Fruit fly (Drosophila melanogaster) whole organism, embryonic: Measurements from ENCODE around the gene CG1161.

Experiments
- ATbp ChIP-seq: fragments of 200-800 bp; sonication (Bioruptor generic); optimal IDR thresholded peaks from 2 replicates; lab custom pipeline; 2017; ENCODE audit warnings: missing biosample characterization, mild to moderate bottlenecking, missing genetic modification characterization, missing genetic modification reagents
- Antp ChIP-seq: fragments of 200-800 bp; sonication (Bioruptor generic); optimal IDR thresholded peaks from 3 replicates; lab custom pipeline; 2016; ENCODE audit warnings: missing biosample characterization, missing genetic modification characterization
- Blimp-1 ChIP-seq: fragments of 200-800 bp; sonication (Bioruptor generic); optimal IDR thresholded peaks from 3 replicates; lab custom pipeline; 2018; ENCODE audit warnings: missing biosample characterization, missing genetic modification characterization, mild to moderate bottlenecking, moderate library complexity, missing genetic modification reagents
- CG10209 ChIP-seq: fragments of 200-800 bp; sonication (Bioruptor generic); optimal IDR thresholded peaks from 3 replicates; lab custom pipeline; 2017; ENCODE audit warnings: missing biosample characterization, mild to moderate bottlenecking, missing genetic modification characterization, missing genetic modification reagents
- CG10274 ChIP-seq: fragments of 200-800 bp; sonication (Bioruptor generic); optimal IDR thresholded peaks from 3 replicates; lab custom pipeline; 2017; ENCODE audit warnings: missing biosample characterization, mild to moderate bottlenecking, missing genetic modification characterization
- CG12391 ChIP-seq: fragments of 200-800 bp; sonication (Bioruptor generic); optimal IDR thresholded peaks from 3 replicates; lab custom pipeline; 2018; ENCODE audit warnings: missing biosample characterization, mild to moderate bottlenecking, missing genetic modification characterization, moderate library complexity
- CG12942 ChIP-seq: fragments of 200-800 bp; sonication (Bioruptor generic); optimal IDR thresholded peaks from 3 replicates; lab custom pipeline; 2016; ENCODE audit warnings: missing biosample characterization, missing genetic modification characterization
- CG14014 ChIP-seq: fragments of 200-800 bp; sonication (Bioruptor generic); IDR thresholded peaks from 2 replicates; pipeline ENCODE4 v1.3.6; 2022; ENCODE audit warnings: missing biosample characterization, missing genetic modification characterization
- CG15696 ChIP-seq: fragments of 200-800 bp; sonication (Bioruptor generic); optimal IDR thresholded peaks from 2 replicates; lab custom pipeline; 2019; ENCODE audit warnings: missing biosample characterization, mild to moderate bottlenecking, missing genetic modification characterization, moderate library complexity
- CG1792 ChIP-seq: fragments of 200-800 bp; sonication (Bioruptor generic); optimal IDR thresholded peaks from 2 replicates; lab custom pipeline; 2016; ENCODE audit warnings: missing biosample characterization, missing genetic modification characterization
- CG18476 ChIP-seq: fragments of 200-800 bp; sonication (Bioruptor generic); optimal IDR thresholded peaks from 2 replicates; lab custom pipeline; 2016; ENCODE audit warnings: missing biosample characterization, mild to moderate bottlenecking, missing genetic modification characterization
- CG2116 ChIP-seq: fragments of 200-800 bp; sonication (Bioruptor generic); optimal IDR thresholded peaks from 3 replicates; lab custom pipeline; 2018; ENCODE audit warnings: missing biosample characterization, mild to moderate bottlenecking, missing genetic modification characterization
- CG2202 ChIP-seq: fragments of 200-800 bp; sonication (Bioruptor generic); optimal IDR thresholded peaks from 2 replicates; lab custom pipeline; 2018; ENCODE audit warnings: missing biosample characterization, mild to moderate bottlenecking, missing genetic modification characterization
- CG2875 ChIP-seq: fragments of 200-800 bp; sonication (Bioruptor generic); optimal IDR thresholded peaks from 2 replicates; lab custom pipeline; 2017; ENCODE audit warnings: missing biosample characterization, mild to moderate bottlenecking, missing genetic modification characterization, missing genetic modification reagents
- CG4282 ChIP-seq: fragments of 200-800 bp; sonication (Bioruptor generic); optimal IDR thresholded peaks from 2 replicates; lab custom pipeline; 2016; ENCODE audit warnings: missing biosample characterization, missing genetic modification characterization
- CG6654 ChIP-seq: fragments of 200-800 bp; sonication (Bioruptor generic); optimal IDR thresholded peaks from 2 replicates; lab custom pipeline; 2017; ENCODE audit warnings: missing biosample characterization, mild to moderate bottlenecking, missing genetic modification characterization
- CG6791 ChIP-seq: fragments of 200-800 bp; sonication (Bioruptor generic); IDR thresholded peaks from 3 replicates; pipeline ENCODE4 v1.3.6; 2022; ENCODE audit warnings: missing biosample characterization, missing genetic modification characterization; ENCODE audit not compliant: partially characterized antibody
- CG7556 ChIP-seq: fragments of 200-800 bp; sonication (Bioruptor generic); optimal IDR thresholded peaks from 2 replicates; lab custom pipeline; 2017; ENCODE audit warnings: missing biosample characterization, mild to moderate bottlenecking, missing genetic modification characterization
- CG7786 ChIP-seq: fragments of 200-800 bp; sonication (Bioruptor generic); optimal IDR thresholded peaks from 2 replicates; lab custom pipeline; 2016; ENCODE audit warnings: missing biosample characterization, missing genetic modification characterization
- CG7839 ChIP-seq: fragments of 200-800 bp; sonication (Bioruptor generic); optimal IDR thresholded peaks from 3 replicates; lab custom pipeline; 2018; ENCODE audit warnings: missing biosample characterization, mild to moderate bottlenecking, missing genetic modification characterization, moderate library complexity
- CG9437 ChIP-seq: fragments of 200-800 bp; sonication (Bioruptor generic); optimal IDR thresholded peaks from 2 replicates; lab custom pipeline; 2018; ENCODE audit warnings: missing biosample characterization, mild to moderate bottlenecking, missing genetic modification characterization
- CkIIα-i1 ChIP-seq: fragments of 200-800 bp; sonication (Bioruptor generic); IDR thresholded peaks from 2 replicates; pipeline ENCODE4 v1.3.6; 2022; ENCODE audit warnings: missing biosample characterization, missing genetic modification characterization
- D ChIP-seq, 2 experiments: fragments of 200-800 bp in 1 of 2; fragments of >200 bp in 1 of 2; sonication (Bioruptor generic) in 1 of 2; optimal IDR thresholded peaks; 2 replicates in 1 of 2; 3 replicates in 1 of 2; lab custom pipeline; 2017; ENCODE audit warnings: mild to moderate bottlenecking in 1 of 2, missing biosample characterization in 1 of 2, missing genetic modification characterization in 1 of 2, missing genetic modification reagents in 1 of 2
- Doc3 ChIP-seq: fragments of 200-800 bp; sonication (Bioruptor generic); IDR thresholded peaks from 3 replicates; pipeline ENCODE4 v1.3.6; 2022; ENCODE audit warnings: missing biosample characterization, missing genetic modification characterization; ENCODE audit not compliant: partially characterized antibody
- Eip74EF ChIP-seq, 2 experiments: fragments of 200-800 bp in 1 of 2; fragments of >200 bp in 1 of 2; sonication (Bioruptor generic) in 1 of 2; optimal IDR thresholded peaks; 2 replicates each; lab custom pipeline; 2017 to 2019; ENCODE audit warnings: missing biosample characterization in 2 of 2, missing genetic modification characterization in 2 of 2, mild to moderate bottlenecking in 1 of 2, moderate library complexity in 1 of 2
- GATAe ChIP-seq: fragments of 200-800 bp; sonication (Bioruptor generic); conservative IDR thresholded peaks from 2 replicates; pipeline ENCODE4 v1.3.6; 2022; ENCODE audit warnings: missing biosample characterization, missing genetic modification characterization
- Hr39 ChIP-seq: fragments of >200 bp; optimal IDR thresholded peaks from 2 replicates; lab custom pipeline; 2017
- Lpt ChIP-seq: fragments of >200 bp; optimal IDR thresholded peaks from 2 replicates; lab custom pipeline; 2018; ENCODE audit warnings: missing biosample characterization, missing genetic modification characterization
- Mrtf ChIP-seq: fragments of 200-800 bp; sonication (Bioruptor generic); IDR thresholded peaks from 3 replicates; pipeline ENCODE4 v1.3.6; 2022; ENCODE audit warnings: missing biosample characterization, missing genetic modification characterization
- Oli ChIP-seq: fragments of 200-800 bp; sonication (Bioruptor generic); optimal IDR thresholded peaks from 2 replicates; lab custom pipeline; 2018; ENCODE audit warnings: missing biosample characterization, mild to moderate bottlenecking, missing genetic modification characterization, moderate library complexity
- PHDP ChIP-seq: fragments of 200-800 bp; sonication (Bioruptor generic); optimal IDR thresholded peaks from 3 replicates; lab custom pipeline; 2018; ENCODE audit warnings: missing biosample characterization, mild to moderate bottlenecking, missing genetic modification characterization, moderate library complexity
- Rfx ChIP-seq: fragments of 200-800 bp; sonication (Bioruptor generic); IDR thresholded peaks from 2 replicates; pipeline ENCODE4 v1.3.6; 2022; ENCODE audit warnings: missing biosample characterization, missing genetic modification characterization
- Sox100B ChIP-seq: fragments of 200-800 bp; sonication (Bioruptor generic); optimal IDR thresholded peaks from 3 replicates; lab custom pipeline; 2018; ENCODE audit warnings: missing biosample characterization, mild to moderate bottlenecking, missing genetic modification characterization
- bbx ChIP-seq: fragments of 200-800 bp; sonication (Bioruptor generic); IDR thresholded peaks from 2 replicates; pipeline ENCODE4 v1.3.6; 2022; ENCODE audit warnings: missing biosample characterization, missing genetic modification characterization; ENCODE audit not compliant: partially characterized antibody
- ci ChIP-seq: fragments of 200-800 bp; sonication (Bioruptor generic); IDR thresholded peaks from 3 replicates; pipeline ENCODE4 v1.3.6; 2022; ENCODE audit warnings: missing biosample characterization, missing genetic modification characterization
- cwo ChIP-seq: fragments of 200-800 bp; sonication (Bioruptor generic); optimal IDR thresholded peaks from 3 replicates; lab custom pipeline; 2017; ENCODE audit warnings: missing biosample characterization, missing genetic modification characterization, mild to moderate bottlenecking, moderate library complexity, missing genetic modification reagents
- dm ChIP-seq: fragments of 200-800 bp; sonication (Bioruptor generic); optimal IDR thresholded peaks from 3 replicates; lab custom pipeline; 2016; ENCODE audit warnings: missing biosample characterization, missing genetic modification characterization
- ems ChIP-seq: fragments of 200-800 bp; sonication (Bioruptor generic); optimal IDR thresholded peaks from 3 replicates; lab custom pipeline; 2016; ENCODE audit warnings: missing biosample characterization, missing genetic modification characterization
- esg ChIP-seq: fragments of 200-800 bp; sonication (Bioruptor generic); conservative IDR thresholded peaks from 2 replicates; pipeline ENCODE4 v1.3.6; 2022; ENCODE audit warnings: missing biosample characterization, missing genetic modification characterization
- ewg ChIP-seq: fragments of 200-800 bp; sonication (Bioruptor generic); optimal IDR thresholded peaks from 3 replicates; lab custom pipeline; 2017; ENCODE audit warnings: mild to moderate bottlenecking, missing biosample characterization, missing genetic modification reagents, missing genetic modification characterization
- fu2 ChIP-seq: fragments of 200-800 bp; sonication (Bioruptor generic); optimal IDR thresholded peaks from 2 replicates; lab custom pipeline; 2016; ENCODE audit warnings: missing biosample characterization, missing genetic modification characterization
- jumu ChIP-seq: fragments of 200-800 bp; sonication (Bioruptor generic); optimal IDR thresholded peaks from 3 replicates; lab custom pipeline; 2016; ENCODE audit warnings: missing biosample characterization, missing genetic modification characterization
- maf-S ChIP-seq: fragments of 200-800 bp; sonication (Bioruptor generic); optimal IDR thresholded peaks from 2 replicates; lab custom pipeline; 2016; ENCODE audit warnings: missing biosample characterization, missing genetic modification characterization
- mam ChIP-seq: fragments of 200-800 bp; sonication (Bioruptor generic); optimal IDR thresholded peaks from 3 replicates; lab custom pipeline; 2016; ENCODE audit warnings: missing biosample characterization, missing genetic modification characterization
- pita ChIP-seq: fragments of 200-800 bp; sonication (Bioruptor generic); optimal IDR thresholded peaks from 2 replicates; lab custom pipeline; 2017; ENCODE audit warnings: missing biosample characterization, mild to moderate bottlenecking, missing genetic modification characterization
- ro ChIP-seq: fragments of 200-800 bp; sonication (Bioruptor generic); IDR thresholded peaks from 2 replicates; pipeline ENCODE4 v1.3.6; 2022; ENCODE audit warnings: missing biosample characterization, missing genetic modification characterization
- sim ChIP-seq: fragments of 200-800 bp; sonication (Bioruptor generic); IDR thresholded peaks from 2 replicates; pipeline ENCODE4 v1.3.6; 2022; ENCODE audit warnings: missing biosample characterization, missing genetic modification characterization
- sima ChIP-seq: fragments of 200-800 bp; sonication (Bioruptor generic); optimal IDR thresholded peaks from 2 replicates; lab custom pipeline; 2016; ENCODE audit warnings: missing biosample characterization, missing genetic modification characterization
- so ChIP-seq: fragments of 200-800 bp; sonication (Bioruptor generic); IDR thresholded peaks from 3 replicates; pipeline ENCODE4 v1.3.6; 2022; ENCODE audit warnings: missing biosample characterization, missing genetic modification characterization
- tll ChIP-seq, 2 experiments: fragments of 200-800 bp in 1 of 2; fragments of >200 bp in 1 of 2; sonication (Bioruptor generic) in 1 of 2; optimal IDR thresholded peaks; 2 replicates each; lab custom pipeline; 2017 to 2019; ENCODE audit warnings: missing biosample characterization in 2 of 2, missing genetic modification characterization in 2 of 2, mild to moderate bottlenecking in 1 of 2, moderate library complexity in 1 of 2
- wdn ChIP-seq: fragments of 200-800 bp; sonication (Bioruptor generic); IDR thresholded peaks from 2 replicates; pipeline ENCODE4 v1.3.6; 2022; ENCODE audit warnings: missing biosample characterization, missing genetic modification characterization

The CG1161 gene

dm6 chr3R:5320672-5321071 lies 34.2 kb upstream of the CG1161 start (continued):
- TF ChIP-seq CG15696 (tag; lab: Kevin White, UChicago), result peak; percentile 75
- TF ChIP-seq dm (GFP tag; lab: Kevin White, UChicago), result no peak
- TF ChIP-seq mam (GFP tag; lab: Kevin White, UChicago), result no peak
- TF ChIP-seq CG9437 (GFP tag; lab: Kevin White, UChicago), result no peak
- 0 out of 2 replicates have a peak, but pooled peaks have one; percentile 7 for TF ChIP-seq Rfx (GFP tag; lab: Robert Waterston, UW)
- no peak for TF ChIP-seq sim
- TF ChIP-seq ro, result no peak
- no peak for TF ChIP-seq so
- TF ChIP-seq Lpt, result no peak
- TF ChIP-seq PHDP, result peak; percentile 38
- no peak for TF ChIP-seq D (optimal IDR thresholded peaks at IDR 0.05; lab: Kevin White, UChicago)
- TF ChIP-seq D (GFP tag; optimal IDR thresholded peaks at IDR 0.05; lab: Kevin White, UChicago), result peak; percentile 17
- no peak for TF ChIP-seq CG12942 (GFP tag; lab: Kevin White, UChicago)
- TF ChIP-seq ewg (GFP tag; lab: Kevin White, UChicago), result no peak
- no peak for TF ChIP-seq CG1792
- no peak for TF ChIP-seq CG7786 (GFP tag; lab: Kevin White, UChicago)
- TF ChIP-seq Doc3 (GFP tag; lab: Robert Waterston, UW), result no peak
- TF ChIP-seq Antp (GFP tag; lab: Kevin White, UChicago), result no peak
- no peak for TF ChIP-seq CkIIα-i1 (GFP tag; lab: Robert Waterston, UW)
- TF ChIP-seq CG10209 (GFP tag; lab: Kevin White, UChicago), result no peak
- TF ChIP-seq Eip74EF (GFP tag; optimal IDR thresholded peaks at IDR 0.05; lab: Kevin White, UChicago), result no peak
- no peak for TF ChIP-seq Hr39 (lab: Kevin White, UChicago)
- TF ChIP-seq CG10274 (GFP tag; lab: Kevin White, UChicago), result no peak
- no peak for TF ChIP-seq CG4282 (GFP tag; lab: Kevin White, UChicago)
- peak; percentile 22 for TF ChIP-seq CG2202 (tag; lab: Kevin White, UChicago)
- no peak for TF ChIP-seq CG6654 (GFP tag; lab: Kevin White, UChicago)
- no peak for TF ChIP-seq ci (GFP tag; lab: Robert Waterston, UW)
- TF ChIP-seq wdn (GFP tag; lab: Robert Waterston, UW), result no peak
- TF ChIP-seq jumu (GFP tag; lab: Kevin White, UChicago), result no peak
- TF ChIP-seq ems (GFP tag; lab: Kevin White, UChicago), result no peak
- no peak for TF ChIP-seq maf-S (GFP tag; lab: Kevin White, UChicago)
- no peak for TF ChIP-seq fu2 (GFP tag; lab: Kevin White, UChicago)
- TF ChIP-seq ATbp (GFP tag; lab: Kevin White, UChicago), result peak; percentile 35
- no peak for TF ChIP-seq Sox100B (GFP tag; lab: Kevin White, UChicago)
- TF ChIP-seq CG6791 (GFP tag; lab: Robert Waterston, UW), result no peak
- TF ChIP-seq CG7839, result no peak
- TF ChIP-seq Blimp-1 (GFP tag; lab: Kevin White, UChicago), result peak; percentile 19
- no peak for TF ChIP-seq cwo (GFP tag; lab: Kevin White, UChicago)
- peak in 1 of 2 experiments; percentile 63 for TF ChIP-seq tll (GFP tag; optimal IDR thresholded peaks at IDR 0.05; lab: Kevin White, UChicago)
- no peak for TF ChIP-seq pita (GFP tag; lab: Kevin White, UChicago)
- no peak for TF ChIP-seq sima
- no peak for TF ChIP-seq CG14014 (GFP tag; lab: Robert Waterston, UW)
- no peak for TF ChIP-seq GATAe (GFP tag; lab: Robert Waterston, UW)
- TF ChIP-seq CG18476 (GFP tag; lab: Kevin White, UChicago), result no peak
- TF ChIP-seq bbx (GFP tag; lab: Robert Waterston, UW), result no peak
- TF ChIP-seq CG2116 (GFP tag; lab: Kevin White, UChicago), result no peak
- TF ChIP-seq Oli (tag; lab: Kevin White, UChicago), result no peak
- TF ChIP-seq CG7556, result no peak
- TF ChIP-seq CG12391 (tag; lab: Kevin White, UChicago), result no peak
- no peak for TF ChIP-seq esg (GFP tag; lab: Robert Waterston, UW)
- no peak for TF ChIP-seq Mrtf (GFP tag; lab: Robert Waterston, UW)
- TF ChIP-seq CG2875 (GFP tag; lab: Kevin White, UChicago), result peak; percentile 1
